Worm (Caenorhabditis elegans) whole organism, late embryonic: ENCODE measurements around the gene egl-38.

Experiments
- C38D4.7 ChIP-seq: fragments of 200-800 bp; sonication (Bioruptor generic); optimal IDR thresholded peaks from 2 replicates; lab custom pipeline; 2018; ENCODE audit warnings: mild to moderate bottlenecking, missing genetic modification characterization, moderate library complexity, missing compliant biosample characterization
- F13H6.1 ChIP-seq: sonication (generic microtip); optimal IDR thresholded peaks from 2 replicates; lab custom pipeline; 2016; ENCODE audit warnings: missing genetic modification characterization, missing compliant biosample characterization
- K02D7.2 ChIP-seq: sonication (generic microtip); optimal IDR thresholded peaks from 2 replicates; lab custom pipeline; 2017; ENCODE audit warnings: mild to moderate bottlenecking, missing genetic modification characterization, missing compliant biosample characterization
- T23F11.4 ChIP-seq: fragments of 200-800 bp; sonication (Bioruptor generic); optimal IDR thresholded peaks from 2 replicates; lab custom pipeline; 2018; ENCODE audit warnings: mild to moderate bottlenecking, missing genetic modification characterization, missing compliant biosample characterization
- ceh-19 ChIP-seq: fragments of 200-800 bp; sonication (Bioruptor generic); optimal IDR thresholded peaks from 2 replicates; lab custom pipeline; 2018; ENCODE audit warnings: mild to moderate bottlenecking, missing genetic modification characterization, missing compliant biosample characterization
- ceh-2 ChIP-seq: sonication (generic microtip); optimal IDR thresholded peaks from 2 replicates; lab custom pipeline; 2016; ENCODE audit warnings: missing genotype, missing genetic modification characterization, missing compliant biosample characterization
- ceh-22 ChIP-seq: sonication (generic microtip); optimal IDR thresholded peaks from 2 replicates; lab custom pipeline; 2017; ENCODE audit warnings: missing biosample characterization, missing genetic modification characterization
- ceh-24 ChIP-seq: sonication (generic microtip); optimal IDR thresholded peaks from 2 replicates; lab custom pipeline; 2016; ENCODE audit warnings: mild to moderate bottlenecking, missing genetic modification characterization, missing compliant biosample characterization
- ceh-48 ChIP-seq: sonication (generic microtip); optimal IDR thresholded peaks from 2 replicates; lab custom pipeline; 2016; ENCODE audit warnings: missing genetic modification characterization, inconsistent platforms, missing compliant biosample characterization
- ceh-6 ChIP-seq: fragments of 200-800 bp; sonication (Bioruptor generic); optimal IDR thresholded peaks from 2 replicates; lab custom pipeline; 2018; ENCODE audit warnings: mild to moderate bottlenecking, missing genetic modification characterization, missing compliant biosample characterization
- ceh-9 ChIP-seq: sonication (generic microtip); optimal IDR thresholded peaks from 2 replicates; lab custom pipeline; 2016; ENCODE audit warnings: mild to moderate bottlenecking, missing genetic modification characterization, inconsistent platforms, missing compliant biosample characterization
- che-1 ChIP-seq: sonication (generic microtip); optimal IDR thresholded peaks from 2 replicates; lab custom pipeline; 2016; ENCODE audit warnings: mild to moderate bottlenecking, missing genetic modification characterization, missing compliant biosample characterization
- dve-1 ChIP-seq: sonication (generic microtip); optimal IDR thresholded peaks from 2 replicates; lab custom pipeline; 2017; ENCODE audit warnings: antibody characterized with exemption, mild to moderate bottlenecking, missing genetic modification characterization, missing compliant biosample characterization
- elt-2 ChIP-seq: sonication (generic microtip); optimal IDR thresholded peaks from 2 replicates; lab custom pipeline; 2016; ENCODE audit warnings: missing genetic modification reagents, missing genetic modification characterization, missing compliant biosample characterization
- elt-4 ChIP-seq: sonication (generic microtip); optimal IDR thresholded peaks from 2 replicates; lab custom pipeline; 2016; ENCODE audit warnings: missing genetic modification characterization, missing compliant biosample characterization
- eyg-1 ChIP-seq: sonication (generic microtip); optimal IDR thresholded peaks from 2 replicates; lab custom pipeline; 2016; ENCODE audit warnings: missing genotype, missing genetic modification characterization, missing compliant biosample characterization
- fkh-10 ChIP-seq: fragments of 150-350 bp; optimal IDR thresholded peaks from 2 replicates; lab custom pipeline; 2014; ENCODE audit warnings: missing biosample characterization, missing genetic modification reagents, missing genetic modification characterization
- fkh-6 ChIP-seq: sonication (generic microtip); optimal IDR thresholded peaks from 2 replicates; lab custom pipeline; 2016; ENCODE audit warnings: missing genetic modification characterization, missing compliant biosample characterization
- hlh-15 ChIP-seq: sonication (generic microtip); optimal IDR thresholded peaks from 2 replicates; lab custom pipeline; 2016; ENCODE audit warnings: missing genetic modification characterization, missing compliant biosample characterization
- hlh-6 ChIP-seq: sonication (generic microtip); optimal IDR thresholded peaks from 2 replicates; lab custom pipeline; 2016; ENCODE audit warnings: missing genotype, missing genetic modification characterization, missing compliant biosample characterization
- hlh-8 ChIP-seq: sonication (generic microtip); optimal IDR thresholded peaks from 2 replicates; lab custom pipeline; 2016; ENCODE audit warnings: missing genotype, missing genetic modification characterization, missing compliant biosample characterization
- nhr-11 ChIP-seq: fragments of 150-350 bp; optimal IDR thresholded peaks from 2 replicates; lab custom pipeline; 2014; ENCODE audit warnings: missing biosample characterization, missing genetic modification characterization
- nhr-232 ChIP-seq: sonication (generic microtip); optimal IDR thresholded peaks from 2 replicates; lab custom pipeline; 2016; ENCODE audit warnings: missing genetic modification characterization, missing compliant biosample characterization
- npax-4 ChIP-seq: sonication (generic microtip); optimal IDR thresholded peaks from 2 replicates; lab custom pipeline; 2016; ENCODE audit warnings: missing genetic modification characterization, missing compliant biosample characterization
- pag-3 ChIP-seq: sonication (generic microtip); optimal IDR thresholded peaks from 2 replicates; lab custom pipeline; 2016; ENCODE audit warnings: missing compliant biosample characterization, missing genetic modification characterization, borderline replicate concordance
- pat-9 ChIP-seq: fragments of 200-800 bp; sonication (Bioruptor generic); optimal IDR thresholded peaks from 2 replicates; lab custom pipeline; 2018; ENCODE audit warnings: mild to moderate bottlenecking, missing genetic modification characterization, moderate library complexity, missing compliant biosample characterization
- pha-2 ChIP-seq: sonication (generic microtip); optimal IDR thresholded peaks from 2 replicates; lab custom pipeline; 2017; ENCODE audit warnings: mild to moderate bottlenecking, missing genetic modification characterization, missing compliant biosample characterization
- rnt-1 ChIP-seq: sonication (generic microtip); optimal IDR thresholded peaks from 2 replicates; lab custom pipeline; 2016; ENCODE audit warnings: missing genetic modification characterization, missing compliant biosample characterization
- sdc-2 ChIP-seq: sonication (generic microtip); optimal IDR thresholded peaks from 2 replicates; lab custom pipeline; 2016; ENCODE audit warnings: missing genotype, missing genetic modification characterization, missing compliant biosample characterization
- syd-9 ChIP-seq: sonication (generic microtip); optimal IDR thresholded peaks from 2 replicates; lab custom pipeline; 2016; ENCODE audit warnings: mild to moderate bottlenecking, missing genetic modification characterization, moderate library complexity, missing compliant biosample characterization
- ttx-3 ChIP-seq: sonication (generic microtip); optimal IDR thresholded peaks from 2 replicates; lab custom pipeline; 2016; ENCODE audit warnings: missing genetic modification reagents, missing genetic modification characterization, missing compliant biosample characterization
- unc-3 ChIP-seq, 2 experiments: fragments of 200-800 bp in 1 of 2; sonication (Bioruptor generic) in 1 of 2; sonication (generic microtip) in 1 of 2; conservative IDR thresholded peaks in 1 of 2; optimal IDR thresholded peaks in 1 of 2; 2 replicates each; pipeline versions ENCODE4 v1.3.6 to Lab custom; 2016 to 2022; ENCODE audit warnings: missing compliant biosample characterization in 2 of 2, missing genetic modification characterization in 2 of 2, missing genetic modification reagents in 1 of 2
- unc-86 ChIP-seq: sonication (generic microtip); optimal IDR thresholded peaks from 2 replicates; lab custom pipeline; 2016; ENCODE audit warnings: missing genetic modification characterization, missing compliant biosample characterization
- ztf-16 ChIP-seq: sonication (generic microtip); optimal IDR thresholded peaks from 2 replicates; lab custom pipeline; 2017; ENCODE audit warnings: missing genetic modification characterization, missing compliant biosample characterization

The egl-38 gene

DNA sequence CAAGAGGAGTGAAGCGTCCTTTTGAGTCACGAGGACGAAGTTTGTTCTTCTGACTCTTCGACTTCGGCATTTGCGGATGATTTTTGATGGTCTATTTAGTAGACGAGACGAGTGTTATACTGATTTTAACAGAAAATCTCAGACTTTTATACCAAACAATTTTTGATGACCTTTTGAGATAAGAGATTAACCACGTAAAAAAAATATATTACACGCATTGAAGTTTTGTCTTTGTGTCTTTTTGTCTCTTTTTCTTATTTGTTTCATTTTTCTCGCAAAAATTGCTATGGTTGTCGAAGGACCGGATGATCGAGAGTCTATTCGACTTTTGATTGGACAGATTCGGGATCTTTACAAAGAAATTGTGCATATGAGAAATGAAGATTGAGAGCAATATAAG lies 1.1 kb upstream of the egl-38 start, which contains the start of gene spch-1:
TSS of gene spch-1 (minus strand) at position 101 of the 400 bp plus-strand sequence.
- TF ChIP-seq sdc-2: no peak
- no peak for TF ChIP-seq hlh-8 (tag; lab: Kevin White, UChicago)
- TF ChIP-seq elt-2: no peak
- no peak for TF ChIP-seq pat-9
- TF ChIP-seq nhr-232 (tag; lab: Kevin White, UChicago): no peak
- TF ChIP-seq ceh-24 (tag; lab: Kevin White, UChicago): no peak
- TF ChIP-seq hlh-6 (tag; lab: Kevin White, UChicago): no peak
- TF ChIP-seq T23F11.4 (GFP tag; lab: Kevin White, UChicago): no peak
- no peak for TF ChIP-seq syd-9 (tag; lab: Kevin White, UChicago)
- TF ChIP-seq ttx-3 (tag; lab: Kevin White, UChicago): no peak
- TF ChIP-seq ceh-19 (GFP tag; lab: Kevin White, UChicago): no peak
- TF ChIP-seq, all 69 proteins: peak for 0

DNA sequence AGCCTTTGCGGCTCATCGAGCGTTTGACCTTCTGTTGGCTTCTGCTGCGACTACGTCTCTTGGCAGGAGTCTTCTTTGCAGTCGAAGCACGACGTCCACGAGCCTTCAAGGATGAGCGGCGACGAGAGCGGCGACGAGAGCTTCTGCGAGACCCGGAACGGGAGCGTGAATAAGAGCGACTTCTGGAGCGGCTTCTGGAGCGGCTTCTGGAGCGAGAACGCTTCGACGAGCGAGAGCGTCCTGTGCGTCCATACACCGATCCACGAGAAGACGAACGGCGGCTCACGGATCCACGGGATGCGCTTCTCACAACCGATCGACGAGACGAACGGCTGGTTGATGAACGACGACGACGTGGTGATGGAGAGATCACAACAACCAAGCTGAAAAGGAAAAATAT lies 553 bp upstream of the egl-38 start:
- TF ChIP-seq dve-1: no peak
- TF ChIP-seq ttx-3 (tag; lab: Kevin White, UChicago): no peak
- no peak for TF ChIP-seq che-1 (tag; lab: Kevin White, UChicago)
- no peak for TF ChIP-seq C38D4.7 (GFP tag; lab: Kevin White, UChicago)
- TF ChIP-seq pag-3 (tag; lab: Kevin White, UChicago): no peak
- TF ChIP-seq unc-86: no peak
- no peak for TF ChIP-seq ceh-9 (tag; lab: Kevin White, UChicago)
- TF ChIP-seq nhr-232 (tag; lab: Kevin White, UChicago): no peak
- no peak for TF ChIP-seq ztf-16 (tag; lab: Kevin White, UChicago)
- TF ChIP-seq eyg-1 (tag; lab: Kevin White, UChicago): no peak
- no peak for TF ChIP-seq hlh-15 (tag; lab: Kevin White, UChicago)
- no peak for TF ChIP-seq fkh-6 (tag; lab: Kevin White, UChicago)
- TF ChIP-seq ceh-48: no peak
- TF ChIP-seq unc-3 (GFP tag; conservative IDR thresholded peaks at IDR 0.05; lab: Robert Waterston, UW): no peak
- TF ChIP-seq unc-3 (tag; optimal IDR thresholded peaks at IDR 0.05; lab: Kevin White, UChicago): no peak
- no peak for TF ChIP-seq T23F11.4 (GFP tag; lab: Kevin White, UChicago)
- TF ChIP-seq ceh-19 (GFP tag; lab: Kevin White, UChicago): no peak
- TF ChIP-seq elt-4 (tag; lab: Kevin White, UChicago): no peak
- TF ChIP-seq hlh-6 (tag; lab: Kevin White, UChicago): no peak

DNA sequence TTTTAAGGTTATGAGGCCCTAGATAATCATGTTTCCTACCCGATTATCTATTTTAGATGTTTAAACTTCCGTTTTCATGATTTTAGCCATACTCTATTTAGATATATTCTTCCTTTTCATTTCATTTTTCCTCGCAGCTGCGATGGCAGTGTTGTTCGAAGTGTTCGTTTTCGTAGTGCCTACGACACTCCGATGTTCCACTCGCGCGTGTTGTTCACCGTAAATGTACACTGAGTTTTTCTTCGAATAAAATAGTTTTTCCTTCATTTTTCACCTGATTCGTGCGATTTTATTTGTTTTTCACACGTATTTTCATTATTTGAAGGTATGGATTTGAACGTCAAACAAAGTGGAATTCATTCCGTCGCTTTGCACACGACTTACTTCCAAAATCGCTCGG lies 13.4 kb downstream of the egl-38 start, which contains the start of gene dis-3:
TSS of gene dis-3 (plus strand) at position 322 of the 400 bp plus-strand sequence.
- TF ChIP-seq dve-1 (no peak), elt-2 (no peak), ceh-6 (no peak), F13H6.1 (tag; lab: Kevin White, UChicago) (no peak)

DNA sequence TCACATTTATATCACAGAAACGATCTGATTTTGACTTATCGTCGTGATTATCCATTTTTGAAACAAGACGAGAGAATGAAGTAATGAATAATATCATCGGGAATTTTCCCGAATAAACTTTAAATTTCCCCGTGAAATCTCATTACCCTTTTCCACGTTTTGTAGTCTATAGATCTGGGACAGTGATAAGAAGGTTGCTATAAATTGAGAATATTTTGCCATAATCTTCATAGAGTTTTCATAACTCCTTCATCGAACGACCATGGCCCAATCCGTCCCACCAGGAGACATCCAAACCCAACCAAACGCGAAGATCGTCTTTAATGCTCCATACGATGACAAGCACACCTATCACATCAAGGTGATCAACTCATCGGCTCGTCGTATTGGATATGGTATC lies 15.1 kb downstream of the egl-38 start, which contains the start of the genes C04G2.5 and msp-36:
TSS of gene C04G2.5 (minus strand) at position 101 of the 400 bp plus-strand sequence.
TSS of gene msp-36 (plus strand) at position 263 of the 400 bp plus-strand sequence.
- TF ChIP-seq nhr-232 (tag; lab: Kevin White, UChicago): no peak
- no peak for TF ChIP-seq fkh-10
- TF ChIP-seq rnt-1: no peak
- TF ChIP-seq pag-3 (tag; lab: Kevin White, UChicago): no peak
- TF ChIP-seq ceh-2 (tag; lab: Kevin White, UChicago): no peak
- no peak for TF ChIP-seq fkh-6 (tag; lab: Kevin White, UChicago)
- TF ChIP-seq ztf-16 (tag; lab: Kevin White, UChicago): no peak
- TF ChIP-seq K02D7.2 (tag; lab: Kevin White, UChicago): no peak
- no peak for TF ChIP-seq hlh-8 (tag; lab: Kevin White, UChicago)
- TF ChIP-seq sdc-2: no peak

DNA sequence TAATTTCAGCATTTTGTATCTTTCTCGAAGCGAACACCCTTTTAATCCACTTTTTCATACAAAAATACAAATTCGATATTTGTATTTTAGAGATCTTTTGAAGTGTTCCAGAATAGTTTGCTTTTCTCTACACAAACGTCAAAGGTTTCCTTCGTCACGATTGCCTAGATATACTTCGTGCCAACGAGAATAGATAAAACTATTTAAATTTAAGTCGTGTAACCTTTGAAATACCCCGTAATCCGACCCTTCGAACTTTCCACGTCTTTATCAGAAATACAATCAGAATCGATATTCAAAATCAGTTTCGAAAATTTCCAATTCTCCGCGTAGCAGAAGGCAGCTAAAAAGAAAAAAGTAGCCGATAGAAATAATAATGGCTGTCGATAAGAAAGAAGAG lies 20.0 kb downstream of the egl-38 start, which contains the start of gene ttbk-5:
TSS of gene ttbk-5 (plus strand) at position 301 of the 400 bp plus-strand sequence.
- TF ChIP-seq npax-4 (tag; lab: Kevin White, UChicago) (no peak), ceh-22 (tag; lab: Kevin White, UChicago) (no peak), eyg-1 (tag; lab: Kevin White, UChicago) (no peak), nhr-11 (tag; lab: Kevin White, UChicago) (no peak), pha-2 (tag; lab: Kevin White, UChicago) (no peak), unc-3 (GFP tag; conservative IDR thresholded peaks at IDR 0.05; lab: Robert Waterston, UW) (no peak), unc-3 (tag; optimal IDR thresholded peaks at IDR 0.05; lab: Kevin White, UChicago) (no peak)
